Fruit fly (Drosophila melanogaster) whole organism, prepupa: ENCODE measurements around the gene ohgt.

Experiments used
- Blimp-1 ChIP-seq: fragments of 200-800 bp; sonication (Bioruptor generic); optimal IDR thresholded peaks from 3 replicates; lab custom pipeline; 2017; ENCODE audit warnings: missing biosample characterization, missing genetic modification characterization, mild to moderate bottlenecking, moderate library complexity, missing genetic modification reagents
- CG10631 ChIP-seq: fragments of 200-800 bp; sonication (Bioruptor generic); optimal IDR thresholded peaks from 2 replicates; lab custom pipeline; 2016; ENCODE audit warnings: missing biosample characterization, missing genetic modification characterization
- CG11762 ChIP-seq: fragments of 200-800 bp; sonication (Bioruptor generic); optimal IDR thresholded peaks from 3 replicates; lab custom pipeline; 2016; ENCODE audit warnings: missing biosample characterization, missing genetic modification characterization; ENCODE audit not compliant: insufficient read depth
- CG11902 ChIP-seq: fragments of 200-800 bp; sonication (Bioruptor generic); optimal IDR thresholded peaks from 3 replicates; lab custom pipeline; 2016; ENCODE audit warnings: missing biosample characterization, missing genetic modification characterization
- CG15336 ChIP-seq: fragments of 200-800 bp; sonication (Bioruptor generic); IDR thresholded peaks from 2 replicates; pipeline ENCODE4 v1.3.6; 2022; ENCODE audit warnings: missing biosample characterization, missing genetic modification characterization
- CG1621 ChIP-seq: fragments of 200-800 bp; sonication (Bioruptor generic); optimal IDR thresholded peaks from 3 replicates; lab custom pipeline; 2018; ENCODE audit warnings: missing biosample characterization, mild to moderate bottlenecking, missing genetic modification characterization
- CG16779 ChIP-seq: fragments of 200-800 bp; sonication (Bioruptor generic); optimal IDR thresholded peaks from 3 replicates; lab custom pipeline; 2017; ENCODE audit warnings: missing biosample characterization, mild to moderate bottlenecking, missing genetic modification characterization
- CG3032 ChIP-seq: fragments of 200-800 bp; optimal IDR thresholded peaks from 2 replicates; lab custom pipeline; 2019; ENCODE audit warnings: missing biosample characterization, mild to moderate bottlenecking, missing genetic modification characterization, moderate library complexity
- CG31627 ChIP-seq: fragments of 200-800 bp; sonication (Bioruptor generic); optimal IDR thresholded peaks from 3 replicates; lab custom pipeline; 2016; ENCODE audit warnings: missing biosample characterization, missing genetic modification characterization
- CG32006 ChIP-seq: fragments of 200-800 bp; sonication (Bioruptor generic); optimal IDR thresholded peaks from 3 replicates; lab custom pipeline; 2017; ENCODE audit warnings: missing biosample characterization, mild to moderate bottlenecking, missing genetic modification characterization
- CG3919 ChIP-seq: fragments of 200-800 bp; sonication (Bioruptor generic); optimal IDR thresholded peaks from 3 replicates; lab custom pipeline; 2016; ENCODE audit warnings: missing biosample characterization, missing genetic modification characterization
- CG4318 ChIP-seq: fragments of 200-800 bp; sonication (Bioruptor generic); optimal IDR thresholded peaks from 3 replicates; lab custom pipeline; 2017; ENCODE audit warnings: missing biosample characterization, mild to moderate bottlenecking, missing genetic modification characterization
- CG6163 ChIP-seq: fragments of 200-800 bp; sonication (Bioruptor generic); IDR thresholded peaks from 3 replicates; pipeline ENCODE4 v1.3.6; 2022; ENCODE audit warnings: missing biosample characterization, missing genetic modification characterization
- CG6276 ChIP-seq: fragments of 200-800 bp; sonication (Bioruptor generic); optimal IDR thresholded peaks from 2 replicates; lab custom pipeline; 2017; ENCODE audit warnings: missing biosample characterization, mild to moderate bottlenecking, missing genetic modification characterization
- CG6808 ChIP-seq: fragments of 200-800 bp; sonication (Bioruptor generic); optimal IDR thresholded peaks from 3 replicates; lab custom pipeline; 2017; ENCODE audit warnings: missing biosample characterization, missing genetic modification characterization, mild to moderate bottlenecking, moderate library complexity, missing genetic modification reagents
- CG8119 ChIP-seq: fragments of 200-800 bp; sonication (Bioruptor generic); IDR thresholded peaks from 3 replicates; pipeline ENCODE4 v1.3.6; 2022; ENCODE audit warnings: missing biosample characterization, missing genetic modification characterization
- CG8319 ChIP-seq: fragments of 200-800 bp; sonication (Bioruptor generic); optimal IDR thresholded peaks from 3 replicates; lab custom pipeline; 2016; ENCODE audit warnings: missing biosample characterization, missing genetic modification characterization
- CG8632 ChIP-seq: fragments of 200-800 bp; sonication (Bioruptor generic); optimal IDR thresholded peaks from 3 replicates; lab custom pipeline; 2016; ENCODE audit warnings: missing biosample characterization, missing genetic modification characterization
- Eip78C ChIP-seq: fragments of 200-800 bp; sonication (Bioruptor generic); peaks from one replicate; lab custom pipeline; 2016; ENCODE audit warnings: missing biosample characterization, missing genetic modification characterization
- Eip93F ChIP-seq: fragments of 200-800 bp; sonication (Bioruptor generic); optimal IDR thresholded peaks from 2 replicates; lab custom pipeline; 2016; ENCODE audit warnings: missing biosample characterization, mild to moderate bottlenecking, missing genetic modification characterization
- Ets21C ChIP-seq: fragments of 200-800 bp; sonication (Bioruptor generic); optimal IDR thresholded peaks from 3 replicates; lab custom pipeline; 2016; ENCODE audit warnings: missing biosample characterization, missing genetic modification characterization
- Gug ChIP-seq: fragments of 200-800 bp; sonication (Bioruptor generic); IDR thresholded peaks from 2 replicates; pipeline ENCODE4 v1.3.6; 2022; ENCODE audit warnings: missing biosample characterization, missing genetic modification characterization
- Hr38 ChIP-seq: sonication (Bioruptor generic); optimal IDR thresholded peaks from 2 replicates; lab custom pipeline; 2016; ENCODE audit warnings: missing biosample characterization, missing genetic modification characterization
- Hr4 ChIP-seq: fragments of 200-800 bp; sonication (Bioruptor generic); optimal IDR thresholded peaks from 3 replicates; lab custom pipeline; 2016; ENCODE audit warnings: missing biosample characterization, missing genetic modification characterization
- Met ChIP-seq: fragments of 200-800 bp; sonication (Bioruptor generic); optimal IDR thresholded peaks from 3 replicates; lab custom pipeline; 2016; ENCODE audit warnings: missing biosample characterization, missing genetic modification characterization
- Sox102F ChIP-seq: fragments of 200-800 bp; sonication (Bioruptor generic); optimal IDR thresholded peaks from 2 replicates; lab custom pipeline; 2016; ENCODE audit warnings: missing biosample characterization, mild to moderate bottlenecking, missing genetic modification characterization
- Sox15 ChIP-seq: fragments of 200-800 bp; sonication (Bioruptor generic); optimal IDR thresholded peaks from 3 replicates; lab custom pipeline; 2016; ENCODE audit warnings: missing biosample characterization, missing genetic modification characterization
- achi ChIP-seq: fragments of 200-800 bp; sonication (Bioruptor generic); optimal IDR thresholded peaks from 3 replicates; lab custom pipeline; 2016; ENCODE audit warnings: missing biosample characterization, missing genetic modification characterization
- dsx ChIP-seq: fragments of 200-800 bp; optimal IDR thresholded peaks from 3 replicates; lab custom pipeline; 2019; ENCODE audit warnings: missing biosample characterization, mild to moderate bottlenecking, missing genetic modification characterization, moderate library complexity; ENCODE audit not compliant: poor library complexity, severe bottlenecking
- esn ChIP-seq: fragments of 200-800 bp; sonication (Bioruptor generic); optimal IDR thresholded peaks from 2 replicates; lab custom pipeline; 2016; ENCODE audit warnings: missing biosample characterization, mild to moderate bottlenecking, missing genetic modification characterization, moderate library complexity
- fd59A ChIP-seq: fragments of 200-800 bp; sonication (Bioruptor generic); optimal IDR thresholded peaks from 2 replicates; lab custom pipeline; 2017; ENCODE audit warnings: missing biosample characterization, mild to moderate bottlenecking, missing genetic modification characterization, missing genetic modification reagents
- fd85E ChIP-seq: fragments of 200-800 bp; sonication (Bioruptor generic); optimal IDR thresholded peaks from 3 replicates; lab custom pipeline; 2016; ENCODE audit warnings: missing biosample characterization, missing genetic modification characterization
- fkh ChIP-seq: fragments of 200-800 bp; sonication (Bioruptor generic); optimal IDR thresholded peaks from 3 replicates; lab custom pipeline; 2017; ENCODE audit warnings: missing biosample characterization, mild to moderate bottlenecking, missing genetic modification characterization, moderate library complexity
- net ChIP-seq: fragments of 200-800 bp; sonication (Bioruptor generic); optimal IDR thresholded peaks from 3 replicates; lab custom pipeline; 2016; ENCODE audit warnings: missing biosample characterization, missing genetic modification characterization
- pdm3 ChIP-seq: fragments of 200-800 bp; sonication (Bioruptor generic); optimal IDR thresholded peaks from 3 replicates; lab custom pipeline; 2016; ENCODE audit warnings: missing biosample characterization, missing genetic modification characterization
- salr ChIP-seq, 2 experiments: fragments of 200-800 bp; sonication (Bioruptor generic); optimal IDR thresholded peaks; 3 replicates each; lab custom pipeline; 2016 to 2018; ENCODE audit warnings: missing biosample characterization in 2 of 2, missing genetic modification characterization in 2 of 2, mild to moderate bottlenecking in 1 of 2
- ss ChIP-seq, 2 experiments: fragments of 200-800 bp; sonication (Bioruptor generic); optimal IDR thresholded peaks; 2 replicates in 1 of 2; 3 replicates in 1 of 2; lab custom pipeline; 2017 to 2018; ENCODE audit warnings: mild to moderate bottlenecking in 2 of 2, missing biosample characterization in 2 of 2, missing genetic modification characterization in 2 of 2, moderate library complexity in 1 of 2
- svp ChIP-seq: fragments of 200-800 bp; sonication (Bioruptor generic); peaks from one replicate; lab custom pipeline; 2016; ENCODE audit warnings: missing biosample characterization, missing genetic modification characterization
- topi ChIP-seq: fragments of 200-800 bp; sonication (Bioruptor generic); optimal IDR thresholded peaks from 3 replicates; lab custom pipeline; 2016; ENCODE audit warnings: missing biosample characterization, missing genetic modification characterization
- vri ChIP-seq: fragments of 200-800 bp; sonication (Bioruptor generic); optimal IDR thresholded peaks from 3 replicates; lab custom pipeline; 2016; ENCODE audit warnings: missing biosample characterization, mild to moderate bottlenecking, missing genetic modification characterization

ohgt gene

dm6 chr3R:10031480-10031879, 17.5 kb upstream of the ohgt start:
- TF ChIP-seq net (GFP tag; lab: Kevin White, UChicago) = no peak

- TF ChIP-seq Ets21C (GFP tag; lab: Kevin White, UChicago) (no peak), Met (GFP tag; lab: Kevin White, UChicago) (no peak), Eip93F (GFP tag; lab: Kevin White, UChicago) (no peak), CG6163 (GFP tag; lab: Robert Waterston, UW) (no peak), Eip78C (peak; percentile 51), fd59A (GFP tag; lab: Kevin White, UChicago) (no peak), Blimp-1 (GFP tag; lab: Kevin White, UChicago) (no peak), CG32006 (GFP tag; lab: Kevin White, UChicago) (peak; percentile 44), CG11762 (no peak), Hr4 (GFP tag; lab: Kevin White, UChicago) (peak; percentile 16), CG6276 (GFP tag; lab: Kevin White, UChicago) (peak; percentile 4), net (GFP tag; lab: Kevin White, UChicago) (no peak), CG15336 (GFP tag; lab: Robert Waterston, UW) (0 out of 2 replicates have a peak, but pooled peaks have one; percentile 20), Sox15 (GFP tag; lab: Kevin White, UChicago) (no peak), CG3032 (tag; lab: Kevin White, UChicago) (no peak), svp (GFP tag; lab: Kevin White, UChicago) (peak; percentile 60), dsx (GFP tag; lab: Kevin White, UChicago) (no peak)
Measured at dm6 chr3R:10032951-10033720, 15.9 kb upstream of the ohgt start.

- TF ChIP-seq fd85E (GFP tag; lab: Kevin White, UChicago) (no peak), Gug (GFP tag; lab: Robert Waterston, UW) (no peak), fkh (peak; percentile 59), achi (GFP tag; lab: Kevin White, UChicago) (no peak), CG11762 (no peak), Eip78C (peak; percentile 44), CG8319 (GFP tag; lab: Kevin White, UChicago) (no peak), CG6276 (GFP tag; lab: Kevin White, UChicago) (peak; percentile 12), Blimp-1 (GFP tag; lab: Kevin White, UChicago) (no peak), CG6808 (no peak), svp (GFP tag; lab: Kevin White, UChicago) (peak; percentile 67), topi (GFP tag; lab: Kevin White, UChicago) (no peak), dsx (GFP tag; lab: Kevin White, UChicago) (peak; percentile 6), ss (GFP tag; optimal IDR thresholded peaks at IDR 0.05; lab: Kevin White, UChicago) (peak in 1 of 2 experiments; percentile 38), esn (GFP tag; lab: Kevin White, UChicago) (no peak)
Measured at dm6 chr3R:10034995-10035446, 14.0 kb upstream of the ohgt start.

dm6 chr3R:10035765-10036164, 13.2 kb upstream of the ohgt start:
- TF ChIP-seq fkh (peak; percentile 14), Eip93F (GFP tag; lab: Kevin White, UChicago) (peak; percentile 35), CG8119 (no peak), svp (GFP tag; lab: Kevin White, UChicago) (peak; percentile 54), CG16779 (tag; lab: Kevin White, UChicago) (no peak), vri (GFP tag; lab: Kevin White, UChicago) (no peak)

dm6 chr3R:10039188-10039587, 9.8 kb upstream of the ohgt start:
- TF ChIP-seq CG3919 (no peak), CG31627 (no peak), Eip93F (GFP tag; lab: Kevin White, UChicago) (peak; percentile 27), svp (GFP tag; lab: Kevin White, UChicago) (peak; percentile 8), fd59A (GFP tag; lab: Kevin White, UChicago) (no peak), CG8632 (GFP tag; lab: Kevin White, UChicago) (no peak), CG16779 (tag; lab: Kevin White, UChicago) (no peak), salr (GFP tag; optimal IDR thresholded peaks at IDR 0.05; lab: Kevin White, UChicago) (no peak), topi (GFP tag; lab: Kevin White, UChicago) (no peak), Sox102F (no peak), CG4318 (GFP tag; lab: Kevin White, UChicago) (no peak), CG11902 (GFP tag; lab: Kevin White, UChicago) (no peak), CG1621 (tag; lab: Kevin White, UChicago) (no peak), CG8319 (GFP tag; lab: Kevin White, UChicago) (no peak), CG10631 (GFP tag; lab: Kevin White, UChicago) (no peak), Met (GFP tag; lab: Kevin White, UChicago) (no peak), pdm3 (GFP tag; lab: Kevin White, UChicago) (no peak), Hr38 (GFP tag; lab: Kevin White, UChicago) (no peak), fd85E (GFP tag; lab: Kevin White, UChicago) (no peak)
